Worm (Caenorhabditis elegans): ENCODE data around the gene ifc-1.

ifc-1 gene

DNA sequence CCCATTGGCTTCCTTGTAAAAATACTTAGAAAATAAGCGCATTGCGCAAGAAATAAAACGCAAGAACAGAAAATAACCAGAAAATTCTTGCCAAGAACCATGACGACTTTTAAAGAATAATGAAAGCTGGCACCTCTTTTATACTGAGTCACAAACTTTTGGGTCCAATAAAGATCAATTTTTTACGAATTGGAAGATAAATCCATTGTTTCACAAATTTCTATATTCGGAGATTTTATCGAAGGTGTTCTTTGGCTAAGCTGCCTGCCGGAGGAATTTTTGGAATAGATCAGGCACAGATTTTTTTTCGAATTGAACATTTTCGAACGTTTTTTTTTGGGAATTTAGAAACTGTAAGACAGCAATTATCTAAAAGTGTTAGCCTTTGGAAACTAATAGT is 31.7 kb downstream of the ifc-1 start, which contains the start of gene C31B8.9:
Gene C31B8.9, minus strand, starts transcription at position 101 of the 400 bp plus-strand sequence.
- no peak for TF ChIP-seq nhr-84 (tag; optimal IDR thresholded peaks at IDR 0.05)
- TF ChIP-seq blmp-1 (tag; optimal IDR thresholded peaks at IDR 0.05), result no peak
- TF ChIP-seq dsc-1 (tag; optimal IDR thresholded peaks at IDR 0.05), result no peak
- TF ChIP-seq nhr-19 (GFP tag; conservative IDR thresholded peaks at IDR 0.05), result no peak
- TF ChIP-seq ama-1 (optimal IDR thresholded peaks at IDR 0.05), result no peak
- TF ChIP-seq unc-62 (GFP tag; optimal IDR thresholded peaks at IDR 0.05), result no peak
- TF ChIP-seq mep-1 (tag; optimal IDR thresholded peaks at IDR 0.05), result no peak
- no peak for TF ChIP-seq grh-1 (GFP tag; IDR thresholded peaks at IDR 0.05)
- no peak for TF ChIP-seq unc-86 (tag; optimal IDR thresholded peaks at IDR 0.05)
- no peak for TF ChIP-seq ces-1 (GFP tag; optimal IDR thresholded peaks at IDR 0.05)
- no peak for TF ChIP-seq xbp-1 (tag; optimal IDR thresholded peaks at IDR 0.05)
- no peak for TF ChIP-seq nhr-47 (tag; optimal IDR thresholded peaks at IDR 0.05)
- TF ChIP-seq C16A3.4 (tag; optimal IDR thresholded peaks at IDR 0.05), result no peak
- no peak for TF ChIP-seq Y116A8C.19 (tag; optimal IDR thresholded peaks at IDR 0.05; ENCODE audit: borderline replicate concordance)

DNA sequence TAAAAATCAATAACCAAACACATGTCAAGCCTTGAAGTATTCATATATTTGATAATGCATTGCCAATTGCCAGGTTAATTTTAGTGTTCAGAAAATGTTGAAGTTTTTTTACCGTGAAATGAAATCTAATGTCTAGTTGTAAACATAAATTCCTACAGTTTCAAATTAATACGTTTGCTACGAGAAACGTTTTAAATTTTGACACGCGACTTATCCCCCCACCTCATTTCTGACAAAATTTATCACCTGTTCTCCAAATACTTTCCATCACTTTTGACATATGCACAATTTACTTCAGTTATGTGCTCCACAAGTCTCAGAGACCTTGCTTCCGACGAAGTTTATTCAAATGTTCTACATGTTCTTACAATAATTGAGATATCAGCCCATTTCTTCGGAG is 32.8 kb downstream of the ifc-1 start, which contains the start of gene srh-146:
Gene srh-146, plus strand, starts transcription at position 301 of the 400 bp plus-strand sequence.
- TF ChIP-seq ztf-4 (tag; optimal IDR thresholded peaks at IDR 0.05) (no peak), zip-4 (GFP tag; optimal IDR thresholded peaks at IDR 0.05) (no peak), F16B12.6 (tag; optimal IDR thresholded peaks at IDR 0.05) (no peak), egl-27 (tag; optimal IDR thresholded peaks at IDR 0.05) (no peak), lsy-2 (tag; optimal IDR thresholded peaks at IDR 0.05) (no peak), ceh-90 (tag; optimal IDR thresholded peaks at IDR 0.05) (no peak), aly-2 (tag; optimal IDR thresholded peaks at IDR 0.05) (no peak), dsc-1 (tag; optimal IDR thresholded peaks at IDR 0.05) (no peak), snu-23 (GFP tag; optimal IDR thresholded peaks at IDR 0.05) (no peak), lin-39 (tag; optimal IDR thresholded peaks at IDR 0.05) (no peak)

DNA sequence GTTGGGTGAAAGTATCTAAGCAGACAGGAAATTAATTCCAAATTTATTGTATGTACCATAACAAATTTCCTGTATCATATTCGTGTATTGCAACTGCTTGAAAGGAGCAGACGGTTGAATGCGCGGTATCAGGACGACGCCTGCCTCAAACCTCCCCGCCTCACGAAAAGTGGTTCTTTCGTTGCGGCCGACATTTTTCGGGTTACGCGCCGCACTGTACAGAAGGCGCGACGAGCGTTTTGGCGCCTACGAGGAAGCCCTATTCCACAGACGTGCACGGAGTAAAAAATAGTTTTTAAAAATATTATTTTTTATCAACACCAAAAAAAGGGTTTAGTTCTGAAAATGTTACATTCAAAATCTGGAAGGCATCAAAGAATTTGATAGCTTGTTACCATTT is 38.9 kb downstream of the ifc-1 start:
- TF ChIP-seq fkh-8 (tag; optimal IDR thresholded peaks at IDR 0.05), result no peak
- peak; percentile 44 for TF ChIP-seq snpc-4 (tag; optimal IDR thresholded peaks at IDR 0.05)
- TF ChIP-seq sptf-1 (tag; optimal IDR thresholded peaks at IDR 0.05), result no peak
- TF ChIP-seq skn-1 (tag; optimal IDR thresholded peaks at IDR 0.05), result no peak
- TF ChIP-seq unc-30 (tag; optimal IDR thresholded peaks at IDR 0.05), result no peak

DNA sequence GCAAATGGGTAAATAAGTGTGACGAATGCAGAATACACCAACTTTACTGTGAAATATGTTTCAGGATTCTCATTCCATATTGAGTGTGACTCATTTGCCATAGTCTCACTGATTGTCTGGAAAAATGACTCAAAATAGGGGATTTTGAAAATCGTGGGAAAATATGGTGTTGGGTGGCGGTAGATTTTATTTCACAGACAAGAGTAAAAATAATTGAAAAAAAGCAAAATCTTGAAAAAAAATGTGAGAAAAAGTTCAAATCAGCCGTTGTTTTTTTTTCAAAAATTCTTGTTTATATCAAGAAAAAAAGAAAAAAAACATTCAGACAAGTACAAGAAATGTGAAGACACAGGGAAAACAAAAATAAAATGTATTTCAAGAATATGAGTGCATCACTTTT is 41.4 kb downstream of the ifc-1 start, which contains the start of gene srh-38:
Gene srh-38, minus strand, starts transcription at position 101 of the 400 bp plus-strand sequence.
- TF ChIP-seq ama-1 (optimal IDR thresholded peaks at IDR 0.05), result no peak
- no peak for TF ChIP-seq snpc-4 (tag; optimal IDR thresholded peaks at IDR 0.05)
- TF ChIP-seq mdl-1 (tag; optimal IDR thresholded peaks at IDR 0.05), result no peak
- no peak for TF ChIP-seq mab-9 (GFP tag; IDR thresholded peaks at IDR 0.05)
- TF ChIP-seq nhr-20 (tag; optimal IDR thresholded peaks at IDR 0.05), result no peak
- TF ChIP-seq nhr-12 (tag; optimal IDR thresholded peaks at IDR 0.05), result no peak
- TF ChIP-seq grh-1 (GFP tag; IDR thresholded peaks at IDR 0.05), result no peak
- no peak for TF ChIP-seq nhr-11 (tag; optimal IDR thresholded peaks at IDR 0.05)
- no peak for TF ChIP-seq vab-15 (tag; optimal IDR thresholded peaks at IDR 0.05)
- no peak for TF ChIP-seq isw-1 (GFP tag; IDR thresholded peaks at IDR 0.05)
- TF ChIP-seq rnt-1 (tag; optimal IDR thresholded peaks at IDR 0.05), result no peak
- no peak for TF ChIP-seq pqm-1 (tag; optimal IDR thresholded peaks at IDR 0.05)
- no peak for TF ChIP-seq sox-4 (tag; optimal IDR thresholded peaks at IDR 0.05)
- TF ChIP-seq ceh-8 (GFP tag; optimal IDR thresholded peaks at IDR 0.05), result no peak
- TF ChIP-seq fkh-8 (tag; optimal IDR thresholded peaks at IDR 0.05), result no peak
